Worm (Caenorhabditis elegans): ENCODE data around the gene col-12.

Gene col-12

ce11 chrV:10425098-10425497 lies at the start of gene col-12:
Gene col-12 (minus strand): TSS chrV:10425198.
- TF ChIP-seq sea-1 (GFP tag; conservative IDR thresholded peaks at IDR 0.05) (no peak), pes-1 (GFP tag; IDR thresholded peaks at IDR 0.05) (no peak), hnd-1 (tag; optimal IDR thresholded peaks at IDR 0.05) (no peak), B0310.2 (tag; optimal IDR thresholded peaks at IDR 0.05) (no peak), ets-7 (tag; optimal IDR thresholded peaks at IDR 0.05) (no peak), ceh-36 (tag; optimal IDR thresholded peaks at IDR 0.05) (no peak), ceh-13 (GFP tag; optimal IDR thresholded peaks at IDR 0.05) (no peak)

DNA sequence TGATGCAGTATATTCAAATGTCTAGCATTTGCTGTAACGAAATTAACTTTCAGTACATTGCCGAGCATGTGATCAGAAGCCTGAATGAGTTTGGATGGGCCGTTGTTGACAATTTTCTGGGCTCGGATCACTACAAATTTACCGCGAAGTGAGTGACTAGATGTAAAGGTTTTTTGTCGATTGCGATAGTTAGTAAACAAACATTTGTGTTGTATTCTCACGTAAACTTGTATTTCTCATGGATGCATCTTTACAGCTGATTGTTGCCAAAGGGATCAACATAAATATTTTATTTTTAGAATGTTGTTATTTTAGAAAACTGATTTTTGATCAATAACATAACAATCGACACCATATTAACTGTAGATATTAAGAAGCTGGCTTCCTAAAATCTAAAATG lies 49.0 kb upstream of the col-12 start:
- TF ChIP-seq ceh-13 (GFP tag; optimal IDR thresholded peaks at IDR 0.05) (no peak), ets-7 (tag; optimal IDR thresholded peaks at IDR 0.05) (no peak), tra-4 (tag; optimal IDR thresholded peaks at IDR 0.05) (no peak), scrt-1 (GFP tag; IDR thresholded peaks at IDR 0.05) (no peak), flt-1 (GFP tag; IDR thresholded peaks at IDR 0.05) (no peak), ama-1 (optimal IDR thresholded peaks at IDR 0.05) (no peak), tbx-11 (GFP tag; IDR thresholded peaks at IDR 0.05) (no peak), hnd-1 (tag; optimal IDR thresholded peaks at IDR 0.05) (no peak), pes-1 (GFP tag; IDR thresholded peaks at IDR 0.05) (no peak), F13C5.2 (tag; optimal IDR thresholded peaks at IDR 0.05) (no peak), hmg-4 (GFP tag; optimal IDR thresholded peaks at IDR 0.05) (no peak), sea-1 (GFP tag; conservative IDR thresholded peaks at IDR 0.05) (no peak), tbx-37 (GFP tag; conservative IDR thresholded peaks at IDR 0.05) (no peak), hmbx-1 (tag; optimal IDR thresholded peaks at IDR 0.05) (no peak), aly-1 (tag; optimal IDR thresholded peaks at IDR 0.05) (no peak)

- TF ChIP-seq ama-1 (optimal IDR thresholded peaks at IDR 0.05), result no peak
Measured at ce11 chrV:10472901-10473774, 48.1 kb upstream of the col-12 start.

DNA sequence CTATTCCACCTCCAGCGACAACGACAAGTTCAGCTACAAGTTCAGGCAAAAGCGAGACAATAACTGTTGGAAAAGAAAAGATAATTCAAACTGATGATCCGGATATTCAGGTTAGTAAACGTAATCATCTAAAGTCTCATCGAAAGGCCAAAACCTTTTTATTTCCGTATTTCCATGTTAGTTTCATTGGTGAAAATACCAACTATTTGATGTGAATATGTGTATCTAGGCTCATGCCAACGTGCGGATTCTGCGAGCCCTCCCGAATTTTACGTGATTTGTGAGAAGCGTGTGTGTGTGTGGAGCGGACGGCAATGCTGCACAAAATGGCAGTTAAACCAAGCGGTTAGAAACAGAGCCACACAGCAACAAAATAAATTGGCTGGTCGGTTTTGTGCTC lies 46.0 kb upstream of the col-12 start:
- TF ChIP-seq pes-1 (GFP tag; IDR thresholded peaks at IDR 0.05), result no peak
- no peak for TF ChIP-seq F13C5.2 (tag; optimal IDR thresholded peaks at IDR 0.05)
- TF ChIP-seq ceh-13 (GFP tag; optimal IDR thresholded peaks at IDR 0.05), result no peak
- TF ChIP-seq hmg-4 (GFP tag; optimal IDR thresholded peaks at IDR 0.05), result no peak
- no peak for TF ChIP-seq aly-1 (tag; optimal IDR thresholded peaks at IDR 0.05)
- TF ChIP-seq sea-1 (GFP tag; conservative IDR thresholded peaks at IDR 0.05), result no peak
- no peak for TF ChIP-seq flt-1 (GFP tag; IDR thresholded peaks at IDR 0.05)
- no peak for TF ChIP-seq ceh-36 (tag; optimal IDR thresholded peaks at IDR 0.05)
- TF ChIP-seq B0310.2 (tag; optimal IDR thresholded peaks at IDR 0.05), result no peak
- TF ChIP-seq tbx-37 (GFP tag; conservative IDR thresholded peaks at IDR 0.05), result no peak
- TF ChIP-seq ets-7 (tag; optimal IDR thresholded peaks at IDR 0.05), result no peak
- no peak for TF ChIP-seq tbx-11 (GFP tag; IDR thresholded peaks at IDR 0.05)
- TF ChIP-seq ama-1 (optimal IDR thresholded peaks at IDR 0.05), result no peak
- no peak for TF ChIP-seq scrt-1 (GFP tag; IDR thresholded peaks at IDR 0.05)
- TF ChIP-seq hmbx-1 (tag; optimal IDR thresholded peaks at IDR 0.05), result no peak
- TF ChIP-seq tra-4 (tag; optimal IDR thresholded peaks at IDR 0.05), result no peak
- no peak for TF ChIP-seq hnd-1 (tag; optimal IDR thresholded peaks at IDR 0.05)

ce11 chrV:10469845-10470244 lies 44.8 kb upstream of the col-12 start:
- TF ChIP-seq scrt-1 (GFP tag; IDR thresholded peaks at IDR 0.05), result no peak
- TF ChIP-seq pes-1 (GFP tag; IDR thresholded peaks at IDR 0.05), result no peak
- TF ChIP-seq B0310.2 (tag; optimal IDR thresholded peaks at IDR 0.05), result no peak
- no peak for TF ChIP-seq ama-1 (optimal IDR thresholded peaks at IDR 0.05)
- no peak for TF ChIP-seq ceh-13 (GFP tag; optimal IDR thresholded peaks at IDR 0.05)
- no peak for TF ChIP-seq flt-1 (GFP tag; IDR thresholded peaks at IDR 0.05)
- no peak for TF ChIP-seq hnd-1 (tag; optimal IDR thresholded peaks at IDR 0.05)
- TF ChIP-seq hmg-4 (GFP tag; optimal IDR thresholded peaks at IDR 0.05), result no peak
- no peak for TF ChIP-seq ceh-36 (tag; optimal IDR thresholded peaks at IDR 0.05)
- no peak for TF ChIP-seq tbx-11 (GFP tag; IDR thresholded peaks at IDR 0.05)
- TF ChIP-seq tbx-37 (GFP tag; conservative IDR thresholded peaks at IDR 0.05), result no peak
- TF ChIP-seq F13C5.2 (tag; optimal IDR thresholded peaks at IDR 0.05), result no peak
- TF ChIP-seq sea-1 (GFP tag; conservative IDR thresholded peaks at IDR 0.05), result no peak

DNA sequence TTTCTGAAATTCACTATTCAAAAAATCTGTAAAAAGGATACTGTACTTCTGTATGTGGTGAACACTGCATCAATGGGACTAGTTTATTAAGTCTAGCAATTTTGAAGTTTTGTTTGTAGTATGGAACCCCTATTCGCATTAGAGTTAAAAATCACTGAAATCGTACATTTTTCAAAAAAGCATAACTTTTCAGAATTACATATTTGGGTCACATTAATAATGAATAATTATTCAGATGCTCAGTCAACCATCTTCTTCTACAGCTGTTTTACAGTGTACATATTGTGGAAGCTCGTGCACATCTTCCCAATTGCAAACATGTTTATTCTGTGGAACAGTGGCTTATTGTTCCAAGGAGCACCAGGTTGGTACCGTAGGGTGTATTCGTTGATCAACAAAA lies 43.7 kb upstream of the col-12 start:
- no peak for TF ChIP-seq hmbx-1 (tag; optimal IDR thresholded peaks at IDR 0.05)
- TF ChIP-seq sea-1 (GFP tag; conservative IDR thresholded peaks at IDR 0.05), result no peak
- no peak for TF ChIP-seq hnd-1 (tag; optimal IDR thresholded peaks at IDR 0.05)
- no peak for TF ChIP-seq ceh-36 (tag; optimal IDR thresholded peaks at IDR 0.05)
- no peak for TF ChIP-seq B0310.2 (tag; optimal IDR thresholded peaks at IDR 0.05)
- TF ChIP-seq ama-1 (optimal IDR thresholded peaks at IDR 0.05), result no peak
- TF ChIP-seq scrt-1 (GFP tag; IDR thresholded peaks at IDR 0.05), result no peak
- TF ChIP-seq tbx-11 (GFP tag; IDR thresholded peaks at IDR 0.05), result no peak
- no peak for TF ChIP-seq flt-1 (GFP tag; IDR thresholded peaks at IDR 0.05)
- TF ChIP-seq tra-4 (tag; optimal IDR thresholded peaks at IDR 0.05), result no peak
- TF ChIP-seq ets-7 (tag; optimal IDR thresholded peaks at IDR 0.05), result no peak
- no peak for TF ChIP-seq tbx-37 (GFP tag; conservative IDR thresholded peaks at IDR 0.05)
- no peak for TF ChIP-seq pes-1 (GFP tag; IDR thresholded peaks at IDR 0.05)
- TF ChIP-seq F13C5.2 (tag; optimal IDR thresholded peaks at IDR 0.05), result no peak

DNA sequence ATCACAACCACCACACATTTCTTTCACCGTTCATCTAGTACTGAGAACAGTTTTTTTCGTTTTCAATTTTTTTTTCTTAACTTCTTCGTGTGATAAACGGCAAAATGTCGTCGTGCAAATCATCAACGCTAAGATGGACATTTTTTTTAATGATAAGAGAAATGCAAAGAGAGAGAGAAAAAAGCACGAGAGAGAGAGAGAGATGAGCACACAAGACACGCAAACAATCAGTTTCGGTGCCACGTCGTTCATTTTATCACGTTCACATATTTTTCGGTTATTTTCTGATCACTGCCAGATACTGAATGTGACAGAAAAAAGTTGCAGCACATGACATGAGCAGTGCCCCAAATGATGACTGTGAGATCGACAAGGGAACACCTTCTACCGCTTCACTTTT lies 43.2 kb upstream of the col-12 start, which contains the start of gene egl-9:
Gene egl-9, plus strand, starts transcription at position 328 of the 400 bp plus-strand sequence.
- no peak for TF ChIP-seq hnd-1 (tag; optimal IDR thresholded peaks at IDR 0.05)
- no peak for TF ChIP-seq ets-7 (tag; optimal IDR thresholded peaks at IDR 0.05)
- no peak for TF ChIP-seq aly-1 (tag; optimal IDR thresholded peaks at IDR 0.05)
- no peak for TF ChIP-seq tra-4 (tag; optimal IDR thresholded peaks at IDR 0.05)
- no peak for TF ChIP-seq ama-1 (optimal IDR thresholded peaks at IDR 0.05)
- no peak for TF ChIP-seq ceh-13 (GFP tag; optimal IDR thresholded peaks at IDR 0.05)
- TF ChIP-seq tbx-11 (GFP tag; IDR thresholded peaks at IDR 0.05), result no peak
- TF ChIP-seq pes-1 (GFP tag; IDR thresholded peaks at IDR 0.05), result no peak
- TF ChIP-seq sea-1 (GFP tag; conservative IDR thresholded peaks at IDR 0.05), result no peak
- TF ChIP-seq flt-1 (GFP tag; IDR thresholded peaks at IDR 0.05), result no peak
- no peak for TF ChIP-seq hmbx-1 (tag; optimal IDR thresholded peaks at IDR 0.05)
- no peak for TF ChIP-seq ceh-36 (tag; optimal IDR thresholded peaks at IDR 0.05)
- no peak for TF ChIP-seq scrt-1 (GFP tag; IDR thresholded peaks at IDR 0.05)
- no peak for TF ChIP-seq B0310.2 (tag; optimal IDR thresholded peaks at IDR 0.05)
- no peak for TF ChIP-seq F13C5.2 (tag; optimal IDR thresholded peaks at IDR 0.05)
- TF ChIP-seq tbx-37 (GFP tag; conservative IDR thresholded peaks at IDR 0.05), result no peak

Data from whole organism, early embryonic.